Worm (Caenorhabditis elegans) whole organism, L1 larva: Measurements from ENCODE around the gene C06E1.1.

Experiments used
- C16A3.4 ChIP-seq: fragments of 150-350 bp; optimal IDR thresholded peaks from 2 replicates; lab custom pipeline; 2014; ENCODE audit warnings: missing biosample characterization, missing genetic modification characterization
- alr-1 ChIP-seq: fragments of 200-800 bp; sonication (Bioruptor generic); optimal IDR thresholded peaks from 2 replicates; lab custom pipeline; 2018; ENCODE audit warnings: borderline replicate concordance, mild to moderate bottlenecking, missing genetic modification characterization, missing compliant biosample characterization
- ama-1 ChIP-seq: fragments of 150-350 bp; optimal IDR thresholded peaks from 2 replicates; lab custom pipeline; 2014
- blmp-1 ChIP-seq: fragments of 150-350 bp; optimal IDR thresholded peaks from 2 replicates; lab custom pipeline; 2014; ENCODE audit warnings: missing biosample characterization, missing genetic modification characterization
- ceh-63 ChIP-seq: fragments of 200-800 bp; sonication (Bioruptor generic); optimal IDR thresholded peaks from 2 replicates; lab custom pipeline; 2018; ENCODE audit warnings: mild to moderate bottlenecking, missing genetic modification characterization, missing compliant biosample characterization
- ceh-8 ChIP-seq: fragments of 200-800 bp; sonication (Bioruptor generic); optimal IDR thresholded peaks from 2 replicates; lab custom pipeline; 2018; ENCODE audit warnings: mild to moderate bottlenecking, missing genetic modification characterization, moderate library complexity, missing compliant biosample characterization
- ceh-82 ChIP-seq, 3 experiments: fragments of 150-350 bp in 1 of 3; sonication (generic microtip) in 2 of 3; optimal IDR thresholded peaks; 2 replicates each; lab custom pipeline; 2014 to 2017; ENCODE audit warnings: missing biosample characterization in 3 of 3, missing genetic modification characterization in 3 of 3
- ceh-88 ChIP-seq: fragments of 200-800 bp; sonication (Bioruptor generic); IDR thresholded peaks from 2 replicates; pipeline ENCODE4 v1.3.6; 2022; ENCODE audit warnings: missing genetic modification characterization, missing compliant biosample characterization
- ceh-90 ChIP-seq: sonication (generic microtip); optimal IDR thresholded peaks from 2 replicates; lab custom pipeline; 2016; ENCODE audit warnings: missing genetic modification characterization, missing compliant biosample characterization
- dpl-1 ChIP-seq, 3 experiments: fragments of 150-350 bp in 2 of 3; sonication (generic microtip) in 1 of 3; optimal IDR thresholded peaks; 2 replicates each; lab custom pipeline; 2014 to 2017; ENCODE audit warnings: missing biosample characterization in 3 of 3, missing genetic modification characterization in 3 of 3, missing genetic modification reagents in 3 of 3
- dsc-1 ChIP-seq: sonication (generic microtip); optimal IDR thresholded peaks from 2 replicates; lab custom pipeline; 2016; ENCODE audit warnings: mild to moderate bottlenecking, missing genetic modification characterization, missing compliant biosample characterization
- efl-1 ChIP-seq, 4 experiments: fragments of 150-350 bp; optimal IDR thresholded peaks in 3 of 4; peaks in 1 of 4; 1 replicate in 1 of 4; 2 replicates in 3 of 4; lab custom pipeline; 2014; ENCODE audit warnings: missing biosample characterization in 2 of 4, missing genetic modification characterization in 2 of 4, missing genetic modification reagents in 2 of 4
- efl-3 ChIP-seq: fragments of 200-800 bp; sonication (Bioruptor generic); optimal IDR thresholded peaks from 2 replicates; lab custom pipeline; 2018; ENCODE audit warnings: mild to moderate bottlenecking, missing genetic modification characterization, missing compliant biosample characterization
- egl-13 ChIP-seq: sonication (generic microtip); optimal IDR thresholded peaks from 2 replicates; lab custom pipeline; 2016; ENCODE audit warnings: missing genotype, missing genetic modification reagents, missing genetic modification characterization, missing compliant biosample characterization
- egl-27 ChIP-seq, 2 experiments: fragments of 150-350 bp in 1 of 2; sonication (generic microtip); optimal IDR thresholded peaks; 3 replicates each; lab custom pipeline; 2017 to 2018; ENCODE audit warnings: missing biosample characterization in 2 of 2, missing genetic modification characterization in 2 of 2, missing genetic modification reagents in 2 of 2
- elt-2 ChIP-seq: sonication (generic microtip); optimal IDR thresholded peaks from 2 replicates; lab custom pipeline; 2016; ENCODE audit warnings: missing genetic modification characterization, mild to moderate bottlenecking, inconsistent platforms, missing compliant biosample characterization, missing genetic modification reagents
- elt-3 ChIP-seq, 6 experiments: fragments of 150-350 bp in 1 of 6; sonication (generic microtip); optimal IDR thresholded peaks; 2 replicates each; lab custom pipeline; 2017 to 2018; ENCODE audit warnings: missing biosample characterization in 6 of 6, missing genetic modification characterization in 6 of 6, inconsistent platforms in 1 of 6
- fkh-10 ChIP-seq: sonication (generic microtip); optimal IDR thresholded peaks from 2 replicates; lab custom pipeline; 2017; ENCODE audit warnings: missing biosample characterization, missing genetic modification reagents, missing genetic modification characterization
- hlh-17 ChIP-seq: fragments of 200-800 bp; sonication (Bioruptor generic); optimal IDR thresholded peaks from 2 replicates; lab custom pipeline; 2018; ENCODE audit warnings: missing genetic modification characterization, mild to moderate bottlenecking, missing compliant biosample characterization, moderate library complexity, borderline replicate concordance
- hpl-2 ChIP-seq: fragments of 150-350 bp; optimal IDR thresholded peaks from 2 replicates; lab custom pipeline; 2014; ENCODE audit warnings: missing biosample characterization, missing genetic modification reagents, missing genetic modification characterization
- irx-1 ChIP-seq: sonication (generic microtip); optimal IDR thresholded peaks from 2 replicates; lab custom pipeline; 2016; ENCODE audit warnings: missing genetic modification characterization, missing compliant biosample characterization
- lin-35 ChIP-seq, 2 experiments: fragments of 150-350 bp; optimal IDR thresholded peaks; 2 replicates each; lab custom pipeline; 2014; ENCODE audit warnings: missing biosample characterization in 2 of 2, missing genetic modification characterization in 2 of 2, missing genetic modification reagents in 2 of 2
- lin-39 ChIP-seq: fragments of 150-350 bp; optimal IDR thresholded peaks from 2 replicates; lab custom pipeline; 2014; ENCODE audit warnings: missing biosample characterization, missing genetic modification reagents, missing genetic modification characterization
- lir-3 ChIP-seq: sonication (generic microtip); optimal IDR thresholded peaks from 2 replicates; lab custom pipeline; 2016; ENCODE audit warnings: mild to moderate bottlenecking, missing genetic modification characterization, moderate library complexity, missing compliant biosample characterization; ENCODE audit not compliant: poor library complexity
- mab-9 ChIP-seq: fragments of 200-800 bp; sonication (Bioruptor generic); IDR thresholded peaks from 2 replicates; pipeline ENCODE4 v1.3.6; 2022; ENCODE audit warnings: missing genetic modification reagents, missing genetic modification characterization, missing compliant biosample characterization
- mdl-1 ChIP-seq, 2 experiments: fragments of 150-350 bp; optimal IDR thresholded peaks; 2 replicates each; lab custom pipeline; 2014 to 2017; ENCODE audit warnings: missing biosample characterization in 2 of 2, missing genetic modification characterization in 2 of 2, inconsistent platforms in 1 of 2
- mep-1 ChIP-seq: fragments of 150-350 bp; optimal IDR thresholded peaks from 2 replicates; lab custom pipeline; 2014; ENCODE audit warnings: missing biosample characterization, missing genetic modification characterization
- nhr-11 ChIP-seq: fragments of 150-350 bp; optimal IDR thresholded peaks from 2 replicates; lab custom pipeline; 2014; ENCODE audit warnings: missing biosample characterization, missing genetic modification characterization
- nhr-19 ChIP-seq: fragments of 200-800 bp; sonication (Bioruptor generic); conservative IDR thresholded peaks from 2 replicates; pipeline ENCODE4 v1.3.6; 2022; ENCODE audit warnings: missing genetic modification characterization, missing compliant biosample characterization
- nhr-20 ChIP-seq: sonication (generic microtip); optimal IDR thresholded peaks from 2 replicates; lab custom pipeline; 2016; ENCODE audit warnings: mild to moderate bottlenecking, missing genetic modification characterization, missing compliant biosample characterization
- nhr-28 ChIP-seq: fragments of 150-350 bp; optimal IDR thresholded peaks from 2 replicates; lab custom pipeline; 2014; ENCODE audit warnings: missing biosample characterization, missing genetic modification characterization
- nhr-71 ChIP-seq: sonication (generic microtip); optimal IDR thresholded peaks from 2 replicates; lab custom pipeline; 2016; ENCODE audit warnings: mild to moderate bottlenecking, missing genetic modification characterization, moderate library complexity, missing compliant biosample characterization
- nhr-76 ChIP-seq: sonication (generic microtip); optimal IDR thresholded peaks from 2 replicates; lab custom pipeline; 2017; ENCODE audit warnings: missing biosample characterization, missing genetic modification characterization
- nhr-85 ChIP-seq: sonication (generic microtip); peaks from one replicate; lab custom pipeline; 2016; ENCODE audit warnings: missing genetic modification characterization, inconsistent platforms, missing compliant biosample characterization
- nhr-90 ChIP-seq: sonication (generic microtip); optimal IDR thresholded peaks from 2 replicates; lab custom pipeline; 2016; ENCODE audit warnings: mild to moderate bottlenecking, missing genetic modification characterization, missing compliant biosample characterization; ENCODE audit not compliant: poor library complexity
- pag-3 ChIP-seq: sonication (generic microtip); optimal IDR thresholded peaks from 2 replicates; lab custom pipeline; 2017; ENCODE audit warnings: missing genetic modification characterization, mild to moderate bottlenecking, missing compliant biosample characterization, antibody characterized with exemption, borderline replicate concordance; ENCODE audit not compliant: insufficient read depth
- pax-3 ChIP-seq: fragments of 200-800 bp; sonication (Bioruptor generic); optimal IDR thresholded peaks from 2 replicates; lab custom pipeline; 2018; ENCODE audit warnings: mild to moderate bottlenecking, missing genetic modification characterization, moderate library complexity, missing compliant biosample characterization
- pqm-1 ChIP-seq: sonication (generic microtip); optimal IDR thresholded peaks from 3 replicates; lab custom pipeline; 2017; ENCODE audit warnings: missing biosample characterization, missing genetic modification characterization
- skn-1 ChIP-seq: fragments of 150-350 bp; optimal IDR thresholded peaks from 2 replicates; lab custom pipeline; 2014; ENCODE audit warnings: missing biosample characterization, missing genetic modification characterization
- snu-23 ChIP-seq: sonication (generic microtip); optimal IDR thresholded peaks from 2 replicates; lab custom pipeline; 2016; ENCODE audit warnings: missing genetic modification characterization, missing compliant biosample characterization
- tbx-2 ChIP-seq: sonication (generic microtip); optimal IDR thresholded peaks from 2 replicates; lab custom pipeline; 2016; ENCODE audit warnings: missing genetic modification characterization, missing compliant biosample characterization
- unc-130 ChIP-seq: fragments of 150-350 bp; optimal IDR thresholded peaks from 2 replicates; lab custom pipeline; 2017; ENCODE audit warnings: missing biosample characterization, missing genetic modification characterization, inconsistent platforms
- unc-86 ChIP-seq: sonication (generic microtip); optimal IDR thresholded peaks from 2 replicates; lab custom pipeline; 2016; ENCODE audit warnings: missing genetic modification characterization, missing compliant biosample characterization
- unc-98 ChIP-seq: fragments of 200-800 bp; sonication (Bioruptor generic); IDR thresholded peaks from 2 replicates; pipeline ENCODE4 v1.3.6; 2022; ENCODE audit warnings: missing genetic modification characterization, missing compliant biosample characterization
- zag-1 ChIP-seq: fragments of 150-350 bp; optimal IDR thresholded peaks from 2 replicates; lab custom pipeline; 2014; ENCODE audit warnings: missing biosample characterization, missing genetic modification characterization
- ztf-11 ChIP-seq, 2 experiments: sonication (generic microtip); optimal IDR thresholded peaks; 2 replicates each; lab custom pipeline; 2016 to 2017; ENCODE audit warnings: missing genetic modification characterization in 2 of 2, missing biosample characterization in 1 of 2, missing compliant biosample characterization in 1 of 2

C06E1.1 gene

DNA sequence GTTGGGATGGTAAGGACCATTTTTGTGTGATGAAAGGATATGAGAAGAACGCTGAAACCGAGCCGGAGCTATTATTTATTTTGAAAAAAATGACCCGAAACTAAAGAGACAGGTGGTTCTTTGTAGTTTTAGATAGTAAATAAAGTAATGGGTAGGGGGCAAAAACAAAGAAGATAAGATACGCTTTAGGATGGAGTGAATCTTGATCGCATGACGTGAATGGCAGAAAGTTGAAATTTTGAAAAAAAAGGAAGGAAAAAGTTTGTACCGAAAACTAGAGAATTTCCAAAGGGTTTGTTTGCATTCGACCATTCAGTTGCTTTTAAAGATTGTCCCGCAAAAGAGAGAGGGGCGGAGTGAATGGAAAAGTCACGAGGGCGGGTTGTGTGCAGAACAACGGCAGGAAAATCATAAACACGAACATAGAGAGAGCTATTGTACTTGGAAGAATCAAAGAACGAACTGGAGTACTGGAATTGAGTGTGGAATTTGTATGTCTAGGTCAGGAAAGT lies 48.3 kb downstream of the C06E1.1 start, which contains the start of gene F22B7.9 (continued):
- TF ChIP-seq tbx-2 (tag; lab: Kevin White, UChicago) = peak; percentile 23
- peak in 1 of 2 experiments; percentile 53 for TF ChIP-seq mdl-1 (tag; optimal IDR thresholded peaks at IDR 0.05; lab: Kevin White, UChicago)
- no peak for TF ChIP-seq fkh-10 (GFP tag; lab: Kevin White, UChicago)
- no peak for TF ChIP-seq ceh-63 (GFP tag; lab: Kevin White, UChicago)
- no peak for TF ChIP-seq efl-1 (optimal IDR thresholded peaks at IDR 0.05; lab: Kevin White, UChicago)
- peak in 1 of 2 experiments; percentile 16 for TF ChIP-seq efl-1 (GFP tag; optimal IDR thresholded peaks at IDR 0.05 in 1 of 2; lab: Kevin White, UChicago)
- no peak for TF ChIP-seq pax-3
- TF ChIP-seq hpl-2 (GFP tag; lab: Kevin White, UChicago) = no peak
- TF ChIP-seq elt-3 (tag; optimal IDR thresholded peaks at IDR 0.05; lab: Kevin White, UChicago) = peak in 2 of 6 experiments; percentile 38 to 51
- TF ChIP-seq dsc-1 (tag; lab: Kevin White, UChicago) = no peak
- peak; percentile 20 for TF ChIP-seq nhr-90 (tag; lab: Kevin White, UChicago)
- TF ChIP-seq ceh-88 (GFP tag; lab: Robert Waterston, UW) = 0 out of 2 replicates have a peak, but pooled peaks have one; percentile 12
- TF ChIP-seq elt-2 (tag; lab: Kevin White, UChicago) = peak; percentile 54
- TF ChIP-seq ceh-8 (GFP tag; lab: Kevin White, UChicago) = no peak
- TF ChIP-seq pag-3 (tag; lab: Kevin White, UChicago) = no peak
- TF ChIP-seq nhr-71 (tag; lab: Kevin White, UChicago) = peak; percentile 54

DNA sequence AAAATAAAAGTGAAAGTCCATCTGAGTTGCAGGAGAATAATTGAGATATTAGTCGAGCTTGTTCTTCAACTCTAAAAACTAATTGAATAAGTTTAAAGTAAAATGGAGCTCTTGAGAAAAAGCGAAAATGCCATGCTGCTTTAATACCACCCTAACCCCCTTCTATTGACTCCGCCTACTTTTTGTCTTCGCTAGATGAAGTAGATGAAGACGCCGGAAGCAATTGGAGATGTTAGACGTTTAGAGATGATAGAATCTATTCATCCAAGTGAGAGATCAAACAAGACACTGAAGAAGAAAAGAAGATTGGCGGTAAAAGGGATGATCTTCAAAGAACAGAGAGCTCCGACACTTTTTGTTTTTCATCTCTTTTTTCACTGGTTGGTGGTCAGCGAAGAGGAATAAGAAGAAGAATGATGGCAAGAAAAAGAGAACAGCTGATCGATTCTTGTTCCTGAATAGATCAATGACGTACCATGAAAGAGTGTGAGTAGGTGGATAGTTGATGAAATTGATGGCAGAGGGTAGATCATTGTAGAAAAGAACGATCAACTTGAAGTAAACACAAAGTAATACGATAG lies 48.9 kb downstream of the C06E1.1 start:
- no peak for TF ChIP-seq zag-1 (tag; lab: Kevin White, UChicago)
- no peak for TF ChIP-seq ama-1 (lab: Kevin White, UChicago)
- TF ChIP-seq ceh-82 (tag; optimal IDR thresholded peaks at IDR 0.05; lab: Kevin White, UChicago) = no peak
- no peak for TF ChIP-seq pqm-1 (tag; lab: Kevin White, UChicago)
- no peak for TF ChIP-seq efl-1 (optimal IDR thresholded peaks at IDR 0.05; lab: Kevin White, UChicago)
- TF ChIP-seq efl-1 (GFP tag; optimal IDR thresholded peaks at IDR 0.05 in 1 of 2; lab: Kevin White, UChicago) = peak in 1 of 2 experiments; percentile 30
- TF ChIP-seq mab-9 (GFP tag; lab: Robert Waterston, UW) = no peak
- TF ChIP-seq snu-23 = peak; percentile 0
- TF ChIP-seq ceh-63 (GFP tag; lab: Kevin White, UChicago) = no peak
- no peak for TF ChIP-seq efl-3 (GFP tag; lab: Kevin White, UChicago)
- TF ChIP-seq lin-39 = no peak
- TF ChIP-seq lir-3 (tag; lab: Kevin White, UChicago) = no peak
- peak; percentile 2 for TF ChIP-seq unc-130
- peak; percentile 87 for TF ChIP-seq nhr-85
- no peak for TF ChIP-seq ceh-90 (tag; lab: Kevin White, UChicago)
- TF ChIP-seq egl-27 (tag; optimal IDR thresholded peaks at IDR 0.05; lab: Kevin White, UChicago) = no peak
- peak in 1 of 3 experiments; percentile 25 for TF ChIP-seq dpl-1 (GFP tag; optimal IDR thresholded peaks at IDR 0.05; lab: Kevin White, UChicago)
- no peak for TF ChIP-seq alr-1 (tag; lab: Kevin White, UChicago)
- peak; percentile 83 for TF ChIP-seq blmp-1
- TF ChIP-seq unc-98 (GFP tag; lab: Robert Waterston, UW) = no peak
- TF ChIP-seq C16A3.4 (tag; lab: Kevin White, UChicago) = no peak
- no peak for TF ChIP-seq ztf-11 (tag; optimal IDR thresholded peaks at IDR 0.05; lab: Kevin White, UChicago)
- no peak for TF ChIP-seq nhr-28 (tag; lab: Kevin White, UChicago)
- peak; percentile 45 for TF ChIP-seq nhr-71 (tag; lab: Kevin White, UChicago)
- TF ChIP-seq mdl-1 (tag; optimal IDR thresholded peaks at IDR 0.05; lab: Kevin White, UChicago) = no peak
- no peak for TF ChIP-seq nhr-19
- no peak for TF ChIP-seq nhr-90 (tag; lab: Kevin White, UChicago)
- no peak for TF ChIP-seq nhr-11 (tag; lab: Kevin White, UChicago)
- no peak for TF ChIP-seq irx-1 (tag; lab: Kevin White, UChicago)
- no peak for TF ChIP-seq pax-3
- peak; percentile 6 for TF ChIP-seq mep-1
- no peak for TF ChIP-seq skn-1 (tag; lab: Kevin White, UChicago)
- TF ChIP-seq egl-13 (tag; lab: Kevin White, UChicago) = no peak
- TF ChIP-seq unc-86 (tag; lab: Kevin White, UChicago) = no peak
- TF ChIP-seq nhr-20 (tag; lab: Kevin White, UChicago) = peak; percentile 18
- TF ChIP-seq dsc-1 (tag; lab: Kevin White, UChicago) = peak; percentile 58
- no peak for TF ChIP-seq nhr-76 (tag; lab: Kevin White, UChicago)
- peak in 1 of 6 experiments; percentile 24 for TF ChIP-seq elt-3 (tag; optimal IDR thresholded peaks at IDR 0.05; lab: Kevin White, UChicago)
- no peak for TF ChIP-seq lin-35 (GFP tag; optimal IDR thresholded peaks at IDR 0.05; lab: Kevin White, UChicago)
- no peak for TF ChIP-seq hlh-17 (GFP tag; lab: Kevin White, UChicago)
